Worm (Caenorhabditis elegans) whole organism, midembryonic: Measurements from ENCODE around the gene F47B10.8.

Experiments
- T22C8.4 ChIP-seq: fragments of 200-800 bp; sonication (Bioruptor generic); IDR thresholded peaks from 2 replicates; pipeline ENCODE4 v1.3.6; 2022; ENCODE audit warnings: missing genetic modification characterization, missing compliant biosample characterization
- ref-1 ChIP-seq: fragments of 200-800 bp; sonication (Bioruptor generic); conservative IDR thresholded peaks from 2 replicates; pipeline ENCODE4 v1.3.6; 2022; ENCODE audit warnings: missing genetic modification reagents, missing genetic modification characterization, missing compliant biosample characterization
- tab-1 ChIP-seq: fragments of 200-800 bp; sonication (Bioruptor generic); IDR thresholded peaks from 2 replicates; pipeline ENCODE4 v1.3.6; 2022; ENCODE audit warnings: missing genetic modification characterization, missing compliant biosample characterization
- ztf-23 ChIP-seq: fragments of 200-800 bp; sonication (Bioruptor generic); IDR thresholded peaks from 2 replicates; pipeline ENCODE4 v1.3.6; 2022; ENCODE audit warnings: missing genetic modification reagents, missing genetic modification characterization, missing compliant biosample characterization
- ztf-29 ChIP-seq: fragments of 200-800 bp; sonication (Bioruptor generic); IDR thresholded peaks from 2 replicates; pipeline ENCODE4 v1.3.6; 2022; ENCODE audit warnings: missing genetic modification reagents, missing genetic modification characterization, missing compliant biosample characterization

- TF ChIP-seq ztf-29 (GFP tag; lab: Robert Waterston, UW) (no peak), T22C8.4 (no peak), tab-1 (GFP tag; lab: Robert Waterston, UW) (no peak), ref-1 (GFP tag; lab: Robert Waterston, UW) (no peak), ztf-23 (no peak)
Measured at ce11 chrX:10864322-10864721, 46.3 kb downstream of the F47B10.8 start, which contains the start of gene pgp-8.
